Fruit fly (Drosophila melanogaster): Measurements from ENCODE around the gene ltl.

Gene ltl

dm6 chr3L:7528380-7529080 is 9.7 kb downstream of the ltl start, which contains the start of gene lqf (continued):
- TF ChIP-seq Optix (GFP tag; IDR thresholded peaks at IDR 0.05) = no peak
- TF ChIP-seq scrt (GFP tag; optimal IDR thresholded peaks at IDR 0.05) = no peak
- no peak for TF ChIP-seq CG11093 (GFP tag; IDR thresholded peaks at IDR 0.05)
- TF ChIP-seq ranshi (GFP tag; IDR thresholded peaks at IDR 0.05) = no peak
- no peak for TF ChIP-seq Atf3 (GFP tag; optimal IDR thresholded peaks at IDR 0.05)
- no peak for TF ChIP-seq CG11560 (tag; IDR thresholded peaks at IDR 0.05)
- TF ChIP-seq CG18619 (GFP tag; optimal IDR thresholded peaks at IDR 0.05) = peak; percentile 5
- no peak for TF ChIP-seq Vsx1 (GFP tag; optimal IDR thresholded peaks at IDR 0.05)
- no peak for TF ChIP-seq CG10321 (GFP tag; IDR thresholded peaks at IDR 0.05)
- TF ChIP-seq dan (GFP tag; IDR thresholded peaks at IDR 0.05) = no peak
- TF ChIP-seq jumu (GFP tag; optimal IDR thresholded peaks at IDR 0.05) = no peak
- no peak for TF ChIP-seq CG7357 (GFP tag; IDR thresholded peaks at IDR 0.05)
- no peak for TF ChIP-seq B-H1 (GFP tag; IDR thresholded peaks at IDR 0.05)
- TF ChIP-seq tx (GFP tag; optimal IDR thresholded peaks at IDR 0.05) = no peak
- no peak for TF ChIP-seq CG4854 (GFP tag; optimal IDR thresholded peaks at IDR 0.05)
- peak; percentile 31 for TF ChIP-seq CG9797 (GFP tag; optimal IDR thresholded peaks at IDR 0.05)
- no peak for TF ChIP-seq Lim3 (GFP tag; IDR thresholded peaks at IDR 0.05)
- peak; percentile 66 for TF ChIP-seq CG2129 (GFP tag; IDR thresholded peaks at IDR 0.05; ENCODE audit: partially characterized antibody)
- peak; percentile 30 for TF ChIP-seq CG32532 (GFP tag; IDR thresholded peaks at IDR 0.05)
- TF ChIP-seq CG14014 (GFP tag; IDR thresholded peaks at IDR 0.05) = no peak
- no peak for TF ChIP-seq Ravus (GFP tag; IDR thresholded peaks at IDR 0.05)
- TF ChIP-seq vnd (GFP tag; IDR thresholded peaks at IDR 0.05; ENCODE audit: partially characterized antibody) = peak; percentile 89
- TF ChIP-seq ase (GFP tag; IDR thresholded peaks at IDR 0.05) = no peak
- TF ChIP-seq CG8924 (tag; optimal IDR thresholded peaks at IDR 0.05) = no peak
- peak; percentile 76 for TF ChIP-seq ato (GFP tag; IDR thresholded peaks at IDR 0.05; ENCODE audit: partially characterized antibody)
- no peak for TF ChIP-seq ro (GFP tag; IDR thresholded peaks at IDR 0.05)
- TF ChIP-seq fd64A (GFP tag; optimal IDR thresholded peaks at IDR 0.05) = no peak
- TF ChIP-seq Antp (GFP tag; optimal IDR thresholded peaks at IDR 0.05) = no peak
- no peak for TF ChIP-seq H2.0 (GFP tag; IDR thresholded peaks at IDR 0.05)
- no peak for TF ChIP-seq CG4707 (GFP tag; optimal IDR thresholded peaks at IDR 0.05)
- 0 out of 2 replicates have a peak, but pooled peaks have one; percentile 18 for TF ChIP-seq stc (GFP tag; IDR thresholded peaks at IDR 0.05)
- no peak for TF ChIP-seq aop (GFP tag; IDR thresholded peaks at IDR 0.05)
- peak; percentile 33 for TF ChIP-seq sug (tag; optimal IDR thresholded peaks at IDR 0.05)
- TF ChIP-seq gce (GFP tag; IDR thresholded peaks at IDR 0.05) = no peak
- TF ChIP-seq btn (GFP tag; optimal IDR thresholded peaks at IDR 0.05) = no peak
- no peak for TF ChIP-seq Mad (GFP tag; optimal IDR thresholded peaks at IDR 0.05)
- TF ChIP-seq CG16863 (GFP tag; optimal IDR thresholded peaks at IDR 0.05) = no peak
- peak; percentile 62 for TF ChIP-seq Myb (GFP tag; optimal IDR thresholded peaks at IDR 0.05)
- TF ChIP-seq NC2α (GFP tag; optimal IDR thresholded peaks at IDR 0.05) = no peak
- TF ChIP-seq trem (tag; optimal IDR thresholded peaks at IDR 0.05) = peak; percentile 5
- peak; percentile 30 for TF ChIP-seq CG7556 (GFP tag; optimal IDR thresholded peaks at IDR 0.05)
- peak; percentile 71; the same call in 2 of the 3 replicates for TF ChIP-seq mld (GFP tag; IDR thresholded peaks at IDR 0.05; ENCODE audit: partially characterized antibody)
- TF ChIP-seq CG3065 (GFP tag; optimal IDR thresholded peaks at IDR 0.05) = no peak
- TF ChIP-seq CG12155 (GFP tag; optimal IDR thresholded peaks at IDR 0.05) = no peak
- no peak for TF ChIP-seq CG10462 (GFP tag; optimal IDR thresholded peaks at IDR 0.05)
- TF ChIP-seq gfzf (GFP tag; optimal IDR thresholded peaks at IDR 0.05) = peak; percentile 15
- peak; percentile 35 for TF ChIP-seq grau (tag; optimal IDR thresholded peaks at IDR 0.05)
- TF ChIP-seq Eip74EF (GFP tag; optimal IDR thresholded peaks at IDR 0.05) = no peak
- TF ChIP-seq CG4424 (GFP tag; optimal IDR thresholded peaks at IDR 0.05) = no peak
- no peak for TF ChIP-seq slbo (GFP tag; IDR thresholded peaks at IDR 0.05)
- TF ChIP-seq pum (GFP tag; optimal IDR thresholded peaks at IDR 0.05) = no peak
